Worm (Caenorhabditis elegans) whole organism, late embryonic: ENCODE results near the gene eri-1.

ENCODE experiments used
- K02D7.2 ChIP-seq: sonication (generic microtip); optimal IDR thresholded peaks from 2 replicates; lab custom pipeline; 2017; ENCODE audit warnings: mild to moderate bottlenecking, missing genetic modification characterization, missing compliant biosample characterization
- ceh-18 ChIP-seq: sonication (generic microtip); optimal IDR thresholded peaks from 2 replicates; lab custom pipeline; 2016; ENCODE audit warnings: missing genetic modification characterization, missing compliant biosample characterization
- ceh-45 ChIP-seq: fragments of 200-800 bp; sonication (Bioruptor generic); IDR thresholded peaks from 2 replicates; pipeline ENCODE4 v1.3.6; 2022; ENCODE audit warnings: missing genetic modification reagents, missing genetic modification characterization, missing compliant biosample characterization
- elt-2 ChIP-seq: sonication (generic microtip); optimal IDR thresholded peaks from 2 replicates; lab custom pipeline; 2016; ENCODE audit warnings: missing genetic modification reagents, missing genetic modification characterization, missing compliant biosample characterization
- hlh-30 ChIP-seq: sonication (generic microtip); optimal IDR thresholded peaks from 2 replicates; lab custom pipeline; 2017; ENCODE audit warnings: antibody characterized with exemption, missing genetic modification characterization, missing compliant biosample characterization; ENCODE audit not compliant: insufficient read depth
- odd-2 ChIP-seq: sonication (generic microtip); optimal IDR thresholded peaks from 2 replicates; lab custom pipeline; 2017; ENCODE audit warnings: antibody characterized with exemption, mild to moderate bottlenecking, missing genetic modification characterization, missing compliant biosample characterization
- unc-42 ChIP-seq: sonication (generic microtip); optimal IDR thresholded peaks from 2 replicates; lab custom pipeline; 2016; ENCODE audit warnings: missing genotype, missing genetic modification characterization, missing compliant biosample characterization

Gene eri-1

ce11 chrIV:366406-366805 is 53.4 kb downstream of the eri-1 start (continued):
- TF ChIP-seq unc-42 (tag; lab: Kevin White, UChicago): peak; percentile 53
- peak; percentile 6 for TF ChIP-seq ceh-18
- TF ChIP-seq hlh-30 (tag; lab: Kevin White, UChicago): no peak
- TF ChIP-seq K02D7.2 (tag; lab: Kevin White, UChicago): no peak
- no peak for TF ChIP-seq odd-2 (tag; lab: Kevin White, UChicago)
- TF ChIP-seq ceh-45 (GFP tag; lab: Robert Waterston, UW): no peak
- TF ChIP-seq elt-2 (tag; lab: Kevin White, UChicago): no peak
